Fruit fly (Drosophila melanogaster) whole organism, pupa: ENCODE measurements around the gene TTLL3A.

Source experiments
- CG12605 ChIP-seq: fragments of 200-800 bp; sonication (Bioruptor generic); IDR thresholded peaks from 2 replicates; pipeline ENCODE4 v1.3.6; 2022; ENCODE audit warnings: missing biosample characterization, missing genetic modification characterization
- CG14655 ChIP-seq: fragments of 200-800 bp; sonication (Bioruptor generic); optimal IDR thresholded peaks from 3 replicates; lab custom pipeline; 2017; ENCODE audit warnings: mild to moderate bottlenecking, missing biosample characterization, missing genetic modification reagents, missing genetic modification characterization
- CG17806 ChIP-seq: fragments of 200-800 bp; sonication (Bioruptor generic); optimal IDR thresholded peaks from 2 replicates; lab custom pipeline; 2018; ENCODE audit warnings: missing biosample characterization, mild to moderate bottlenecking, missing genetic modification characterization, moderate library complexity

- no peak for TF ChIP-seq CG17806 (tag; lab: Kevin White, UChicago)
- no peak for TF ChIP-seq CG12605 (GFP tag; lab: Robert Waterston, UW)
- no peak for TF ChIP-seq CG14655
Measured at dm6 chr2L:6747814-6748213, 7.8 kb upstream of the TTLL3A start, which contains the start of gene CG44271.
